Worm (Caenorhabditis elegans) whole organism, young adult: ENCODE data around the gene M142.5.

ENCODE experiments used
- B0261.1 ChIP-seq: sonication (generic microtip); optimal IDR thresholded peaks from 2 replicates; lab custom pipeline; 2016; ENCODE audit warnings: mild to moderate bottlenecking, missing genetic modification characterization, moderate library complexity, missing compliant biosample characterization
- B0336.3 ChIP-seq: fragments of 200-800 bp; sonication (Bioruptor generic); IDR thresholded peaks from 2 replicates; pipeline ENCODE4 v1.3.6; 2022; ENCODE audit warnings: missing genetic modification characterization, missing compliant biosample characterization
- D2030.7 ChIP-seq: fragments of 200-800 bp; sonication (Bioruptor generic); IDR thresholded peaks from 2 replicates; pipeline ENCODE4 v1.3.6; 2022; ENCODE audit warnings: missing genetic modification reagents, missing genetic modification characterization, missing compliant biosample characterization
- F23B12.7 ChIP-seq: sonication (generic microtip); optimal IDR thresholded peaks from 2 replicates; lab custom pipeline; 2017; ENCODE audit warnings: missing genetic modification characterization, mild to moderate bottlenecking, missing compliant biosample characterization, antibody characterized with exemption, moderate library complexity; ENCODE audit not compliant: insufficient read depth
- F33H1.4 ChIP-seq: fragments of 200-800 bp; sonication (Bioruptor generic); IDR thresholded peaks from 2 replicates; pipeline ENCODE4 v1.3.6; 2022; ENCODE audit warnings: missing genetic modification reagents, missing genetic modification characterization, missing compliant biosample characterization
- attf-5 ChIP-seq: fragments of 200-800 bp; sonication (Bioruptor generic); optimal IDR thresholded peaks from 2 replicates; lab custom pipeline; 2018; ENCODE audit warnings: mild to moderate bottlenecking, missing genetic modification characterization, missing compliant biosample characterization
- attf-6 ChIP-seq: fragments of 200-800 bp; sonication (Bioruptor generic); IDR thresholded peaks from 2 replicates; pipeline ENCODE4 v1.3.6; 2022; ENCODE audit warnings: missing genetic modification reagents, missing genetic modification characterization, missing compliant biosample characterization
- cebp-1 ChIP-seq, 2 experiments: fragments of 200-800 bp in 1 of 2; sonication (Bioruptor generic) in 1 of 2; sonication (generic microtip) in 1 of 2; IDR thresholded peaks in 1 of 2; optimal IDR thresholded peaks in 1 of 2; 2 replicates each; pipeline versions ENCODE4 v1.3.6 to Lab custom; 2017 to 2022; ENCODE audit warnings: missing compliant biosample characterization in 2 of 2, missing genetic modification characterization in 2 of 2, mild to moderate bottlenecking in 1 of 2, missing genetic modification reagents in 1 of 2, moderate library complexity in 1 of 2
- cebp-2 ChIP-seq: fragments of 200-800 bp; sonication (Bioruptor generic); IDR thresholded peaks from 2 replicates; pipeline ENCODE4 v1.3.6; 2022; ENCODE audit warnings: missing genetic modification characterization, missing compliant biosample characterization
- dpff-1 ChIP-seq: sonication (generic microtip); optimal IDR thresholded peaks from 2 replicates; lab custom pipeline; 2017; ENCODE audit warnings: mild to moderate bottlenecking, missing genetic modification characterization, missing compliant biosample characterization
- efl-1 ChIP-seq: fragments of 150-350 bp; optimal IDR thresholded peaks from 2 replicates; lab custom pipeline; 2014; ENCODE audit warnings: missing biosample characterization, missing genetic modification reagents, missing genetic modification characterization
- egl-44 ChIP-seq: fragments of 200-800 bp; sonication (Bioruptor generic); IDR thresholded peaks from 2 replicates; pipeline ENCODE4 v1.3.6; 2022; ENCODE audit warnings: missing genetic modification reagents, missing genetic modification characterization, missing compliant biosample characterization
- gei-17 ChIP-seq: fragments of 200-800 bp; sonication (Bioruptor generic); optimal IDR thresholded peaks from 2 replicates; lab custom pipeline; 2018; ENCODE audit warnings: mild to moderate bottlenecking, missing genetic modification characterization, missing compliant biosample characterization
- hmg-1.2 ChIP-seq: fragments of 200-800 bp; sonication (Bioruptor generic); IDR thresholded peaks from 2 replicates; pipeline ENCODE4 v1.3.6; 2022; ENCODE audit warnings: missing genetic modification reagents, missing genetic modification characterization, missing compliant biosample characterization
- hrde-1 ChIP-seq: sonication (generic microtip); optimal IDR thresholded peaks from 2 replicates; lab custom pipeline; 2016; ENCODE audit warnings: missing genetic modification characterization, mild to moderate bottlenecking, missing compliant biosample characterization, moderate library complexity, missing genotype, missing genetic modification reagents, borderline replicate concordance
- lin-54 ChIP-seq: fragments of 200-800 bp; sonication (Bioruptor generic); optimal IDR thresholded peaks from 2 replicates; lab custom pipeline; 2018; ENCODE audit warnings: mild to moderate bottlenecking, missing genetic modification characterization, missing compliant biosample characterization
- lsl-1 ChIP-seq: fragments of 200-800 bp; sonication (Bioruptor generic); optimal IDR thresholded peaks from 2 replicates; lab custom pipeline; 2018; ENCODE audit warnings: mild to moderate bottlenecking, missing genetic modification characterization, moderate library complexity, missing compliant biosample characterization
- madf-6 ChIP-seq: fragments of 200-800 bp; sonication (Bioruptor generic); IDR thresholded peaks from 2 replicates; pipeline ENCODE4 v1.3.6; 2022; ENCODE audit warnings: missing genetic modification reagents, missing genetic modification characterization, missing compliant biosample characterization
- mcd-1 ChIP-seq: fragments of 200-800 bp; sonication (Bioruptor generic); IDR thresholded peaks from 2 replicates; pipeline ENCODE4 v1.3.6; 2022; ENCODE audit warnings: missing genetic modification reagents, missing genetic modification characterization, missing compliant biosample characterization
- mxl-1 ChIP-seq: sonication (generic microtip); optimal IDR thresholded peaks from 2 replicates; lab custom pipeline; 2016; ENCODE audit warnings: missing genetic modification characterization, missing compliant biosample characterization
- nfya-2 ChIP-seq: fragments of 200-800 bp; sonication (Bioruptor generic); IDR thresholded peaks from 2 replicates; pipeline ENCODE4 v1.3.6; 2022; ENCODE audit warnings: missing genetic modification reagents, missing genetic modification characterization, missing compliant biosample characterization
- nfyb-1 ChIP-seq: fragments of 200-800 bp; sonication (Bioruptor generic); IDR thresholded peaks from 2 replicates; pipeline ENCODE4 v1.3.6; 2022; ENCODE audit warnings: missing genetic modification reagents, missing genetic modification characterization, missing compliant biosample characterization
- nhr-179 ChIP-seq: sonication (generic microtip); optimal IDR thresholded peaks from 2 replicates; lab custom pipeline; 2016; ENCODE audit warnings: mild to moderate bottlenecking, missing genetic modification characterization, missing compliant biosample characterization
- snpc-1.3 ChIP-seq: sonication (generic microtip); optimal IDR thresholded peaks from 2 replicates; lab custom pipeline; 2017; ENCODE audit warnings: missing genetic modification characterization, mild to moderate bottlenecking, missing compliant biosample characterization, antibody characterized with exemption, moderate library complexity, missing genotype, missing genetic modification reagents; ENCODE audit not compliant: insufficient read depth
- snpc-3.4 ChIP-seq: sonication (generic microtip); optimal IDR thresholded peaks from 2 replicates; lab custom pipeline; 2017; ENCODE audit warnings: missing genetic modification characterization, mild to moderate bottlenecking, missing compliant biosample characterization, antibody characterized with exemption, moderate library complexity, missing genotype, missing genetic modification reagents
- snpc-4 ChIP-seq, 5 experiments: fragments of 150-350 bp in 1 of 5; sonication (generic microtip) in 4 of 5; optimal IDR thresholded peaks; 2 replicates each; lab custom pipeline; 2014 to 2018; ENCODE audit warnings: missing genetic modification characterization in 5 of 5, missing biosample characterization in 3 of 5, antibody characterized with exemption in 2 of 5, mild to moderate bottlenecking in 2 of 5, missing compliant biosample characterization in 2 of 5, missing genotype in 2 of 5, moderate library complexity in 2 of 5, missing genetic modification reagents in 1 of 5
- sptf-2 ChIP-seq: fragments of 200-800 bp; sonication (Bioruptor generic); optimal IDR thresholded peaks from 2 replicates; lab custom pipeline; 2018; ENCODE audit warnings: mild to moderate bottlenecking, missing genetic modification characterization, missing compliant biosample characterization
- tlf-1 ChIP-seq: fragments of 200-800 bp; sonication (Bioruptor generic); optimal IDR thresholded peaks from 2 replicates; lab custom pipeline; 2018; ENCODE audit warnings: mild to moderate bottlenecking, missing genetic modification characterization, missing compliant biosample characterization
- xnd-1 ChIP-seq: sonication (generic microtip); optimal IDR thresholded peaks from 2 replicates; lab custom pipeline; 2016; ENCODE audit warnings: missing genotype, missing genetic modification reagents, missing genetic modification characterization, missing compliant biosample characterization
- ztf-22 ChIP-seq: fragments of 200-800 bp; sonication (Bioruptor generic); optimal IDR thresholded peaks from 2 replicates; lab custom pipeline; 2018; ENCODE audit warnings: mild to moderate bottlenecking, missing genetic modification characterization, moderate library complexity, missing compliant biosample characterization
- ztf-26 ChIP-seq: sonication (generic microtip); optimal IDR thresholded peaks from 2 replicates; lab custom pipeline; 2017; ENCODE audit warnings: missing genetic modification characterization, missing compliant biosample characterization

Gene M142.5

DNA sequence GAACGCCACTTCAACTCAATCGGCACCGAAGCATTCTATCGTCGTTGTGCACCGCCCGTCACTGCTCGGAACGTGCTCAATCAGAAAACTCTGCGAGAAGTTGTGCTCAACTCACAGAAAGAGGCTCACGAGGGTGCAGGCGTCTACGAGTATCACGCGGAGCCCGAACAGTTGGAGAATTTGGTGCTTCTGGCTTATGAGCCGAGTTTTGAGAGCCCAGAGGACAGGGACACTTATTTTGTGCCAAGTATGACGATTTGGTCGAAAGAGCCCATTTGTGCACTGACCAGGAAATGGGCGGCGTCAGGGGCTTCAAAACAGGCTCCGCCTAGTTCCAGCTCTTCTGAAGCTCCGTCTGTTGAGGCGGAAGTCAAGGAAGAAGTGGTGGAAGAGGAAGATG lies 42.2 kb upstream of the M142.5 start:
- TF ChIP-seq hrde-1 (tag; lab: Kevin White, UChicago) (no peak), nfya-2 (no peak), xnd-1 (tag; lab: Kevin White, UChicago) (no peak), B0336.3 (no peak), dpff-1 (no peak)

DNA sequence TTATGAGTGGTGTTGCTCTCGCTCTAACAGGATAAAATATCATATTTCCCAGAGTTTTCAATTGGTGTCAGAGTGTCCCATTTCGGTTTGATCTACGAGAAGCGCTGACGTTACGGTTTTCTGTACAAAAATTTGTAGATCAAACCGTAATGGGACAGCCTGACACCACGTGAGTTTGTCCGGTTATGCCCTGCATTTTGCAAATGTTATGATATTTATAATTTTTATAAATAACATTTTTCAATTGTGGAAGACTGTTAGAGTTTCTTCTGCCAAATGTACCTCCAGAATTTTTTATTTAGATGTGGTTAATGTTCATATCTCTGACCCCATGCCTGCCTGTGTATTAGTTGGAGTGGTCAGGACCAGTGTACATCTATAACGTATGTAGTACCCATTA lies 36.8 kb upstream of the M142.5 start, which contains the start of gene fbxb-87:
TSS of gene fbxb-87 (plus strand) at position 301 of the 400 bp plus-strand sequence.
- TF ChIP-seq B0261.1 (no peak), nhr-179 (tag; lab: Kevin White, UChicago) (no peak), ztf-26 (tag; lab: Kevin White, UChicago) (no peak), cebp-1 (GFP tag; IDR thresholded peaks at IDR 0.05; lab: Robert Waterston, UW) (no peak), cebp-1 (tag; optimal IDR thresholded peaks at IDR 0.05; lab: Kevin White, UChicago) (no peak), snpc-3.4 (tag; lab: Kevin White, UChicago) (no peak), sptf-2 (GFP tag; lab: Kevin White, UChicago) (no peak), gei-17 (GFP tag; lab: Kevin White, UChicago) (no peak), attf-6 (GFP tag; lab: Robert Waterston, UW) (no peak), F33H1.4 (GFP tag; lab: Robert Waterston, UW) (no peak), lin-54 (GFP tag; lab: Kevin White, UChicago) (no peak)

DNA sequence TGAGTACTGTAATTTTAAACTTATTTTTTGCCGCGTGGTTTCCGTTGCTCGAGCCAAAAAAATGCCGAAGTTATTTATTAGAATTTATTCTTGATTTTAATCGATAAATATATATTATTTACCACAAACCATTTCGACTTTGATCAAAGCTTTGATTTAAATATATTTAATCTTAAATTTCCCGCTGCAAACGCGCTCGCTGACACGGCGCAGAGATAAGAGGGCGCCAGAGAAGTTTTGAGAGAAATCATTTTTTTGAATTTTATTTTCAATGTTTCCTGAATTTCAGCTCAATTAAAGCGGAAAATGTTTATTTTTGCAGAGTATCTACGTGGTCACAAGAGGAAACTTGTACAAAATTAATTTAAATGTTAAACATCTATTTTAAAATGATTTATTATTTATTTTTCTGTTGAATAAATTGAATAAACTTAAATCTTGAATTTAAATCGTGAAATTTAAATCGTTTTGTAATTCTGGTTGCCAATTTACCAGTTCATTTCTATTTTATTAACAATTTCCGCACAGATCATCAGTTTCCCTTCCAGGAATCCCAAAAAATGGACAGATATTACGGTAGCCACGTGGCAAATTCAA lies 35.1 kb upstream of the M142.5 start, which contains the start of gene com-1:
TSS of gene com-1 (plus strand) at position 547 of the 597 bp plus-strand sequence.
- TF ChIP-seq mcd-1 (GFP tag; lab: Robert Waterston, UW) (peak; percentile 86), snpc-1.3 (tag; lab: Kevin White, UChicago) (peak; percentile 25), lin-54 (GFP tag; lab: Kevin White, UChicago) (peak; percentile 47), snpc-4 (GFP tag; optimal IDR thresholded peaks at IDR 0.05; lab: Kevin White, UChicago) (no peak), snpc-4 (tag; optimal IDR thresholded peaks at IDR 0.05; lab: Kevin White, UChicago) (peak in 1 of 4 experiments; percentile 1), tlf-1 (GFP tag; lab: Kevin White, UChicago) (no peak), attf-5 (GFP tag; lab: Kevin White, UChicago) (peak; percentile 46), F23B12.7 (tag; lab: Kevin White, UChicago) (peak; percentile 29), hrde-1 (tag; lab: Kevin White, UChicago) (no peak), madf-6 (GFP tag; lab: Robert Waterston, UW) (peak; percentile 46; the same call in 1 of the 2 replicates), lsl-1 (GFP tag; lab: Kevin White, UChicago) (peak; percentile 63), nfyb-1 (GFP tag; lab: Robert Waterston, UW) (no peak), ztf-22 (GFP tag; lab: Kevin White, UChicago) (no peak), F33H1.4 (GFP tag; lab: Robert Waterston, UW) (0 out of 2 replicates have a peak, but pooled peaks have one; percentile 13), efl-1 (GFP tag; lab: Kevin White, UChicago) (peak; percentile 11), D2030.7 (GFP tag; lab: Robert Waterston, UW) (no peak), hmg-1.2 (peak; percentile 94), egl-44 (GFP tag; lab: Robert Waterston, UW) (no peak), cebp-2 (no peak), mxl-1 (tag; lab: Kevin White, UChicago) (no peak)
- TF ChIP-seq, all 124 proteins: peak for 11
